Worm (Caenorhabditis elegans): ENCODE data around the gene fbxc-31.

DNA sequence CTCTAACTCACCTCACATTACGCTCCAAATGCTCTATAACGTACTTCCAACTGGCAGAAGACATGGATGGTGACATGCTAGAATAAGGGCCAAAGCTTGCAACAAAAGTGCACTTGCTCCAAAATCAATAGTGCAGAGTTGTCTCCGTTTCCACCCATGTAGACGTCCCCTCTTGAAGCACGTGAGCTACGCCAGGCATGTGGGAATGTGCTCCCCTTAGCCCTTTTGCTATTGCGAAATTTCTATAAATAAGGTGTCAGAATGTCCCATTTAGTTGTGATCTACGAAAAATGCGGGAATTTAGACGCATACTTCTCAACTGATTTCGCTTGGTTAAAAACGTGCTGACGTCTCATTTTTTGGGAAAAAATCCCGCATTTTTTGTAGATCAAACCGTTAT, 38.6 kb downstream of the fbxc-31 start:
- TF ChIP-seq ztf-26 (tag; optimal IDR thresholded peaks at IDR 0.05): no peak
- no peak for TF ChIP-seq ama-1 (optimal IDR thresholded peaks at IDR 0.05)
- TF ChIP-seq ama-1 (GFP tag; optimal IDR thresholded peaks at IDR 0.05): no peak
- TF ChIP-seq nhr-120 (GFP tag; IDR thresholded peaks at IDR 0.05): no peak
- TF ChIP-seq sptf-2 (GFP tag; optimal IDR thresholded peaks at IDR 0.05): no peak

Measured in whole organism, young adult.